Fruit fly (Drosophila melanogaster): Measurements from ENCODE around the gene Mpi.
A peak's percentile ranks its signal among the peaks of the same experiment; 100 is the strongest.

Gene Mpi

DNA sequence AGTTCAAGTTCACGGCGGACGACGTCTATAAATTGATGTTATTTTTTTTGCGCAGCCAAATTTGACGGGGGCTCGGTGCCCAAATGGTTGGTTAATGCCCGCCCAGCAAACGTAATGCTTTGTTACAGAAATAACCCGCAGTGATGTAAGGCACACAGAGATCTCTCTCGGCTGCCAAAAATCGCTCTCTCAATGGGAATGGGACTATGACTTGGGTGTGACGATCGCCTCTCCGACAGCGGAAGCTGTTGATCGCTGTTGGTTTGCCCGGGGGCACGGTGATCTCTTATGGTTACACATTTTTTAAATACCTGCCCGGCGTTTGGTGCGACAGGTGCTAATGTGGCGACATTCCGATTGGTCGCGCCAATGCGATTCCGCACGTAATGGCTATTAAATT, 10.7 kb downstream of the Mpi start (continued):
- TF ChIP-seq rib (GFP tag; IDR thresholded peaks at IDR 0.05): 0 out of 2 replicates have a peak, but pooled peaks have one; percentile 33
- no peak for TF ChIP-seq pum (GFP tag; optimal IDR thresholded peaks at IDR 0.05)
- TF ChIP-seq ftz-f1 (GFP tag; optimal IDR thresholded peaks at IDR 0.05): peak; percentile 37
- TF ChIP-seq crp (GFP tag; optimal IDR thresholded peaks at IDR 0.05): no peak
- TF ChIP-seq HLH4C (GFP tag; IDR thresholded peaks at IDR 0.05; ENCODE audit: partially characterized antibody): no peak
- no peak for TF ChIP-seq Elba2 (GFP tag; optimal IDR thresholded peaks at IDR 0.05)
- TF ChIP-seq aop (GFP tag; IDR thresholded peaks at IDR 0.05): no peak
- TF ChIP-seq CG32532 (GFP tag; IDR thresholded peaks at IDR 0.05): 0 out of 2 replicates have a peak, but pooled peaks have one; percentile 24
- no peak for TF ChIP-seq CG7745 (tag; optimal IDR thresholded peaks at IDR 0.05)
- TF ChIP-seq CG18476 (GFP tag; optimal IDR thresholded peaks at IDR 0.05): no peak
- TF ChIP-seq sd (tag; optimal IDR thresholded peaks at IDR 0.05): peak; percentile 98
- no peak for TF ChIP-seq NK7.1 (GFP tag; optimal IDR thresholded peaks at IDR 0.05)
- 0 out of 3 replicates have a peak, but pooled peaks have one; percentile 26 for TF ChIP-seq CG34224 (GFP tag; IDR thresholded peaks at IDR 0.05; ENCODE audit: partially characterized antibody)
- no peak for TF ChIP-seq CG9727 (GFP tag; optimal IDR thresholded peaks at IDR 0.05)
- TF ChIP-seq nau (GFP tag; optimal IDR thresholded peaks at IDR 0.05): peak; percentile 30
- peak; percentile 7 for TF ChIP-seq lab (GFP tag; optimal IDR thresholded peaks at IDR 0.05)
- TF ChIP-seq Pdp1 (GFP tag; optimal IDR thresholded peaks at IDR 0.05): peak in 1 of 2 experiments; percentile 97
- TF ChIP-seq CG3163 (GFP tag; optimal IDR thresholded peaks at IDR 0.05): no peak
- TF ChIP-seq Bgb (GFP tag; IDR thresholded peaks at IDR 0.05; ENCODE audit: partially characterized antibody): no peak
- TF ChIP-seq D19B (GFP tag; optimal IDR thresholded peaks at IDR 0.05): no peak
- TF ChIP-seq CG10543 (GFP tag; optimal IDR thresholded peaks at IDR 0.05): peak; percentile 72
- TF ChIP-seq ara (GFP tag; IDR thresholded peaks at IDR 0.05): no peak
- peak; percentile 30 for TF ChIP-seq CG13624 (GFP tag; optimal IDR thresholded peaks at IDR 0.05)

DNA sequence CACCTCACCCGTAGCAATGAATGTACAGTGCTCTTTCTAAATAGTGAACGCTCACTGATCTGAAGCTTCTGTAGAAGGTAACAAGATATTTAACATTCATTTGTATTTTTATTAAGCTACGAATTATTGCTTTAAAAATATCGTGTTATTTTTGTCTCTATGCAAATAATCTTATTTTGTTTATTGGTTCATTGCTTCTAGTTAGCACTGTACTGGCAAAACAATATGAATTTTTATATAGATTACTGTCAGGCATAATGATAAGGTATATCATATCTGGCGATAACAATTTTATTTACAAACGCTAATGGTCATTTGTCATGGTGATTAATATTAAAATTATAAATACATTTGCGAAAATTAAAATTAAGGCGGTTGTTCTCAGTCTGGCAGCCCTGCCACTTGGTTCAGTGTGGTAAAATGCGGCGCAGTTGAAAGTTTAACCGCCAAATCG, 12.1 kb downstream of the Mpi start, which contains the start of gene CG9471:
TSS of gene CG9471 (minus strand) at position 24 of the 454 bp plus-strand sequence.
- TF ChIP-seq scrt (GFP tag; optimal IDR thresholded peaks at IDR 0.05) (peak; percentile 80), Dbx (GFP tag; IDR thresholded peaks at IDR 0.05) (peak; percentile 91), fd96Cb (tag; optimal IDR thresholded peaks at IDR 0.05) (peak; percentile 92), CG2875 (GFP tag; optimal IDR thresholded peaks at IDR 0.05) (peak; percentile 78), CG5180 (GFP tag; optimal IDR thresholded peaks at IDR 0.05) (peak; percentile 70), ranshi (GFP tag; IDR thresholded peaks at IDR 0.05) (peak; percentile 94), CG4707 (GFP tag; optimal IDR thresholded peaks at IDR 0.05) (peak; percentile 73), CG17328 (GFP tag; IDR thresholded peaks at IDR 0.05) (peak; percentile 91), CG13296 (GFP tag; optimal IDR thresholded peaks at IDR 0.05) (peak; percentile 91), CG18011 (GFP tag; optimal IDR thresholded peaks at IDR 0.05) (peak; percentile 72), slbo (GFP tag; IDR thresholded peaks at IDR 0.05) (peak; percentile 96), dan (GFP tag; IDR thresholded peaks at IDR 0.05) (peak; percentile 69), trh (GFP tag; optimal IDR thresholded peaks at IDR 0.05) (peak; percentile 69), cg (GFP tag; optimal IDR thresholded peaks at IDR 0.05) (no peak), dmrt99B (tag; optimal IDR thresholded peaks at IDR 0.05) (peak; percentile 91), bowl (GFP tag; IDR thresholded peaks at IDR 0.05) (peak; percentile 85), Myb (GFP tag; optimal IDR thresholded peaks at IDR 0.05) (peak; percentile 74), CG5245 (GFP tag; optimal IDR thresholded peaks at IDR 0.05) (peak; percentile 77), CG10959 (GFP tag; IDR thresholded peaks at IDR 0.05) (peak; percentile 81), zfh1 (GFP tag; IDR thresholded peaks at IDR 0.05) (peak; percentile 90), CG9932 (GFP tag; IDR thresholded peaks at IDR 0.05) (peak; percentile 93), GATAe (GFP tag; conservative IDR thresholded peaks at IDR 0.05) (peak; percentile 88), CG10979 (tag; optimal IDR thresholded peaks at IDR 0.05) (peak; percentile 86), Ptx1 (GFP tag; IDR thresholded peaks at IDR 0.05) (peak; percentile 96), Hey (tag; optimal IDR thresholded peaks at IDR 0.05) (peak; percentile 49), seq (GFP tag; IDR thresholded peaks at IDR 0.05) (peak; percentile 92), Ets65A (GFP tag) (peak; percentile 97), CG10267 (tag; optimal IDR thresholded peaks at IDR 0.05) (peak; percentile 89)

Data from whole organism, embryonic.